Fruit fly (Drosophila melanogaster): ENCODE measurements around the gene CG9967.

CG9967 gene

DNA sequence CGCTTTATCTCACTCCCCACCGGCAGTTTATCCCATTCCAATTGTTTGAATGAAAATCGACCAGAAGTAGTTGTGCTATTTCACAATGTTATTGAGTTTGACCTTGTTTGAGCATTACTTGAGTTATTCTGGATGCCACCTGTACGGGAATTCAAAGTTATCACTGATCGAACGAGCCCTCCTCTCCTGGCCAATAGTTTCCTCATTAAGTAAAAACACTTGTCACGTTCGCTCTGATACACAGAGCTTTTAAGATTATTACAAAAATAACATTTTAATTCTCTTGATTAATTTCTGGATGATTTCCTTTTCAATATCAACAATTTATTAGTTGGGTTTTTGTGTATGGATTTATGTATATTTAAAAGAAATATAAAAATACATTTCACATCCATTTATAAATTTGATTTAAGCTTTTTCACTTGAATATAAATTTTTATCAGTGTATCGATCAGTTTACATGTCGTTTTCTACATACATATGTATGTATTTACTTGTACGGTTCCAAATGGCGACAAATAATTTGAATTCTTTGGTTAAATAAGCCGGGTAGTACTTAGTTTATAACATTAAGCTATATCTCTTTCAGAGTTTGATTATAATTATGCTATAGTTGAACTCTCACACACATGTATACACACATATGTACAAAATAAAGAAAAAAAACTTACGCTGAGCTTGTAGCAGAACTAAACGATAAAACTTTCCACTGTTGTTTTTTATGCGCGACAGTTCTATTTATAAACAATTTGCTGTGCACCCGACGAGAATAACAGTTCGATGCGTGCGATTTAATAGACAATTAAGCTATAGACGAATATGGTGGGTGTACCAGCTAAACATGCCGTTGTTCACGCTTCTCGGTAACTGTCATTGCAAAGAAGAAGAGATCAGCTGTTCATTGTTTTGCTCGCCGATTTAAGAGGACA is 16.9 kb upstream of the CG9967 start, which contains the start of the genes CG3609 and CG15390 (continued):
- TF ChIP-seq Side (GFP tag; optimal IDR thresholded peaks at IDR 0.05) (peak; percentile 85), CG14014 (GFP tag; IDR thresholded peaks at IDR 0.05) (peak; percentile 88), pros (GFP tag; optimal IDR thresholded peaks at IDR 0.05) (no peak), Neu2 (GFP tag; optimal IDR thresholded peaks at IDR 0.05; ENCODE audit: borderline replicate concordance) (no peak), H2.0 (GFP tag; IDR thresholded peaks at IDR 0.05) (peak; percentile 79), inv (GFP tag; IDR thresholded peaks at IDR 0.05; ENCODE audit: partially characterized antibody) (no peak), CG11504 (tag; optimal IDR thresholded peaks at IDR 0.05) (peak; percentile 69), Sin3A (optimal IDR thresholded peaks at IDR 0.05) (peak; percentile 4), CG17359 (tag; optimal IDR thresholded peaks at IDR 0.05) (peak; percentile 62), CG13894 (tag; optimal IDR thresholded peaks at IDR 0.05) (peak; percentile 92), lov (optimal IDR thresholded peaks at IDR 0.05) (no peak), lov (GFP tag; IDR thresholded peaks at IDR 0.05) (peak; percentile 30; the same call in 2 of the 3 replicates), bcd (GFP tag; optimal IDR thresholded peaks at IDR 0.05) (peak; percentile 71), nerfin-2 (GFP tag; IDR thresholded peaks at IDR 0.05; ENCODE audit: partially characterized antibody) (no peak), Kr (GFP tag; optimal IDR thresholded peaks at IDR 0.05) (no peak), CG1832 (GFP tag; optimal IDR thresholded peaks at IDR 0.05) (no peak), Tbp (GFP tag; optimal IDR thresholded peaks at IDR 0.05) (no peak), Poxn (GFP tag; IDR thresholded peaks at IDR 0.05) (peak; percentile 63), kah (GFP tag; optimal IDR thresholded peaks at IDR 0.05) (peak; percentile 6), slp2 (GFP tag; optimal IDR thresholded peaks at IDR 0.05) (peak; percentile 69), CG9609 (GFP tag; optimal IDR thresholded peaks at IDR 0.05) (peak; percentile 87), toy (GFP tag; IDR thresholded peaks at IDR 0.05) (peak; percentile 42; the same call in 1 of the 2 replicates), HLHmδ (GFP tag; optimal IDR thresholded peaks at IDR 0.05) (no peak), CG17328 (GFP tag; IDR thresholded peaks at IDR 0.05) (peak; percentile 82), CG10274 (GFP tag; optimal IDR thresholded peaks at IDR 0.05) (no peak), ATbp (GFP tag; optimal IDR thresholded peaks at IDR 0.05) (peak; percentile 62), salm (tag; optimal IDR thresholded peaks at IDR 0.05) (peak; percentile 9), Dbx (GFP tag; IDR thresholded peaks at IDR 0.05) (peak; percentile 87), crp (GFP tag; optimal IDR thresholded peaks at IDR 0.05) (peak; percentile 85 to 99), CkIIα-i1 (GFP tag; IDR thresholded peaks at IDR 0.05) (0 out of 2 replicates have a peak, but pooled peaks have one; percentile 5), E2f2 (GFP tag; IDR thresholded peaks at IDR 0.05) (peak; percentile 58), CG10462 (GFP tag; optimal IDR thresholded peaks at IDR 0.05) (peak; percentile 81), unc-4 (GFP tag; IDR thresholded peaks at IDR 0.05; ENCODE audit: partially characterized antibody) (peak; percentile 55; the same call in 1 of the 2 replicates), phol (tag; optimal IDR thresholded peaks at IDR 0.05) (peak; percentile 46), dati (GFP tag; IDR thresholded peaks at IDR 0.05) (peak; percentile 74; the same call in 1 of the 2 replicates), Deaf1 (tag; optimal IDR thresholded peaks at IDR 0.05) (peak; percentile 37), CG8944 (GFP tag; optimal IDR thresholded peaks at IDR 0.05) (peak; percentile 85), eve (GFP tag; optimal IDR thresholded peaks at IDR 0.05) (no peak), CG7556 (GFP tag; optimal IDR thresholded peaks at IDR 0.05) (peak; percentile 85), CG31224 (GFP tag; IDR thresholded peaks at IDR 0.05) (peak; percentile 70), Rx (GFP tag; IDR thresholded peaks at IDR 0.05) (peak; percentile 71), C15 (GFP tag; IDR thresholded peaks at IDR 0.05) (peak; percentile 72; the same call in 1 of the 3 replicates), peb (GFP tag; IDR thresholded peaks at IDR 0.05) (0 out of 2 replicates have a peak, but pooled peaks have one; percentile 14), crol (GFP tag; IDR thresholded peaks at IDR 0.05) (no peak), cg (GFP tag; optimal IDR thresholded peaks at IDR 0.05) (peak; percentile 52), gem (tag; optimal IDR thresholded peaks at IDR 0.05) (peak; percentile 85), zf30C (GFP tag; optimal IDR thresholded peaks at IDR 0.05) (peak; percentile 11), fu2 (GFP tag; optimal IDR thresholded peaks at IDR 0.05) (peak; percentile 83), tx (GFP tag; optimal IDR thresholded peaks at IDR 0.05) (peak; percentile 81)
